Worm (Caenorhabditis elegans): Measurements from ENCODE around the gene F36H5.4.
A peak's percentile ranks its signal among the peaks of the same experiment; 100 is the strongest.

Gene F36H5.4

ce11 chrII:1719153-1719552 lies 42.5 kb upstream of the F36H5.4 start, which contains the start of gene fbxb-48:
Gene fbxb-48, minus strand, starts transcription at chrII:1719253.
- TF ChIP-seq T26A8.4 (GFP tag; IDR thresholded peaks at IDR 0.05) (no peak), mxl-3 (GFP tag; optimal IDR thresholded peaks at IDR 0.05) (no peak), F10B5.3 (tag; optimal IDR thresholded peaks at IDR 0.05) (no peak), nhr-76 (tag; optimal IDR thresholded peaks at IDR 0.05) (no peak), nhr-25 (tag; optimal IDR thresholded peaks at IDR 0.05; ENCODE audit: borderline replicate concordance, insufficient read depth) (no peak), unc-39 (tag; optimal IDR thresholded peaks at IDR 0.05) (no peak), php-3 (GFP tag; IDR thresholded peaks at IDR 0.05) (no peak), mep-1 (tag; optimal IDR thresholded peaks at IDR 0.05) (no peak), tag-97 (GFP tag; IDR thresholded peaks at IDR 0.05) (no peak), F49E8.2 (tag; optimal IDR thresholded peaks at IDR 0.05; ENCODE audit: borderline replicate concordance) (no peak), daf-19 (GFP tag; conservative IDR thresholded peaks at IDR 0.05) (no peak)

ce11 chrII:1722394-1722793 lies 39.3 kb upstream of the F36H5.4 start, which contains the start of the genes fbxb-5 and btb-8:
Gene fbxb-5, minus strand, starts transcription at chrII:1722494.
Gene btb-8, plus strand, starts transcription at chrII:1722770.
- TF ChIP-seq snpc-1.2 (GFP tag; IDR thresholded peaks at IDR 0.05) (no peak), fkh-10 (GFP tag; optimal IDR thresholded peaks at IDR 0.05) (no peak), nhr-10 (tag; optimal IDR thresholded peaks at IDR 0.05) (no peak), aha-1 (tag) (no peak), zag-1 (tag; optimal IDR thresholded peaks at IDR 0.05) (no peak), dmd-6 (GFP tag; IDR thresholded peaks at IDR 0.05) (no peak)

ce11 chrII:1724314-1724713 lies 37.4 kb upstream of the F36H5.4 start, which contains the start of gene fbxb-11:
Gene fbxb-11, plus strand, starts transcription at chrII:1724614.
- no peak for TF ChIP-seq nhr-111 (GFP tag; optimal IDR thresholded peaks at IDR 0.05)
- TF ChIP-seq aha-1 (tag) = no peak
- no peak for TF ChIP-seq ces-1 (GFP tag; optimal IDR thresholded peaks at IDR 0.05)
- no peak for TF ChIP-seq unc-62 (GFP tag; optimal IDR thresholded peaks at IDR 0.05 in 1 of 2)
- no peak for TF ChIP-seq unc-62 (tag; optimal IDR thresholded peaks at IDR 0.05)
- no peak for TF ChIP-seq nhr-28 (tag; optimal IDR thresholded peaks at IDR 0.05)
- TF ChIP-seq ceh-20 (GFP tag; IDR thresholded peaks at IDR 0.05) = no peak
- no peak for TF ChIP-seq duxl-1 (tag; optimal IDR thresholded peaks at IDR 0.05; ENCODE audit: poor library complexity)

- TF ChIP-seq lir-3 (tag; optimal IDR thresholded peaks at IDR 0.05) = no peak
- peak; percentile 60 for TF ChIP-seq aha-1 (tag)
- TF ChIP-seq R02D3.7 (tag; optimal IDR thresholded peaks at IDR 0.05) = no peak
- peak in 1 of 2 experiments; percentile 63 for TF ChIP-seq unc-62 (GFP tag; optimal IDR thresholded peaks at IDR 0.05 in 1 of 2)
- no peak for TF ChIP-seq unc-62 (tag; optimal IDR thresholded peaks at IDR 0.05)
These were observed 35.9 kb upstream of the F36H5.4 start, which contains the start of gene F45C12.17 for ce11 chrII:1725735-1726134. Gene F45C12.17, plus strand, starts transcription at chrII:1726111.

ce11 chrII:1728253-1728652 lies 33.4 kb upstream of the F36H5.4 start, which contains the start of gene btb-9:
Gene btb-9, plus strand, starts transcription at chrII:1728506.
- no peak for TF ChIP-seq nhr-11 (tag; optimal IDR thresholded peaks at IDR 0.05)
- no peak for TF ChIP-seq dpl-1 (GFP tag; optimal IDR thresholded peaks at IDR 0.05)
- peak; percentile 96 for TF ChIP-seq pqm-1 (tag; optimal IDR thresholded peaks at IDR 0.05)
- peak; percentile 9 for TF ChIP-seq aha-1 (tag)
- TF ChIP-seq lin-29 (GFP tag; IDR thresholded peaks at IDR 0.05) = no peak
- peak; percentile 51 for TF ChIP-seq hlh-11 (tag; optimal IDR thresholded peaks at IDR 0.05)
- peak; percentile 72 for TF ChIP-seq dmd-6 (GFP tag; IDR thresholded peaks at IDR 0.05)
- no peak for TF ChIP-seq nhr-48 (tag; optimal IDR thresholded peaks at IDR 0.05)
- no peak for TF ChIP-seq nhr-42 (GFP tag; IDR thresholded peaks at IDR 0.05)
- 0 out of 2 replicates have a peak, but pooled peaks have one; percentile 11 for TF ChIP-seq php-3 (GFP tag; IDR thresholded peaks at IDR 0.05)
- no peak for TF ChIP-seq Y5F2A.4 (GFP tag; optimal IDR thresholded peaks at IDR 0.05)
- no peak for TF ChIP-seq dve-1 (tag; optimal IDR thresholded peaks at IDR 0.05; ENCODE audit: insufficient read depth)
- peak; percentile 4 for TF ChIP-seq duxl-1 (tag; optimal IDR thresholded peaks at IDR 0.05; ENCODE audit: poor library complexity)
- TF ChIP-seq nhr-25 (tag; optimal IDR thresholded peaks at IDR 0.05; ENCODE audit: borderline replicate concordance, insufficient read depth) = no peak
- no peak for TF ChIP-seq lin-13 (GFP tag; optimal IDR thresholded peaks at IDR 0.05)
- TF ChIP-seq zag-1 (tag; optimal IDR thresholded peaks at IDR 0.05) = no peak
- no peak for TF ChIP-seq daf-16 (GFP tag; optimal IDR thresholded peaks at IDR 0.05)
- peak; percentile 58 for TF ChIP-seq daf-16 (tag; optimal IDR thresholded peaks at IDR 0.05)
- peak; percentile 84 for TF ChIP-seq nhr-28 (tag; optimal IDR thresholded peaks at IDR 0.05)
- no peak for TF ChIP-seq ceh-62 (tag; optimal IDR thresholded peaks at IDR 0.05)
- no peak for TF ChIP-seq daf-8 (GFP tag; IDR thresholded peaks at IDR 0.05)

All from whole organism, L4 larva.